Worm (Caenorhabditis elegans): Measurements from ENCODE around the gene klp-7.

The klp-7 gene

ce11 chrIII:10807956-10808355 lies 2.2 kb downstream of the klp-7 start:
- TF ChIP-seq F13C5.2 (tag; optimal IDR thresholded peaks at IDR 0.05) (peak; percentile 44), tbx-37 (GFP tag; conservative IDR thresholded peaks at IDR 0.05) (peak; percentile 30; the same call in 1 of the 2 replicates), hmbx-1 (tag; optimal IDR thresholded peaks at IDR 0.05) (no peak), tbx-11 (GFP tag; IDR thresholded peaks at IDR 0.05) (no peak), B0310.2 (tag; optimal IDR thresholded peaks at IDR 0.05) (no peak), ets-7 (tag; optimal IDR thresholded peaks at IDR 0.05) (no peak), ceh-13 (GFP tag; optimal IDR thresholded peaks at IDR 0.05) (no peak), hmg-4 (GFP tag; optimal IDR thresholded peaks at IDR 0.05) (peak; percentile 68), flt-1 (GFP tag; IDR thresholded peaks at IDR 0.05) (0 out of 2 replicates have a peak, but pooled peaks have one; percentile 6), hnd-1 (tag; optimal IDR thresholded peaks at IDR 0.05) (no peak), tra-4 (tag; optimal IDR thresholded peaks at IDR 0.05) (no peak), ceh-36 (tag; optimal IDR thresholded peaks at IDR 0.05) (no peak), ama-1 (optimal IDR thresholded peaks at IDR 0.05) (no peak), pes-1 (GFP tag; IDR thresholded peaks at IDR 0.05) (no peak), aly-1 (tag; optimal IDR thresholded peaks at IDR 0.05) (no peak), sea-1 (GFP tag; conservative IDR thresholded peaks at IDR 0.05) (no peak), scrt-1 (GFP tag; IDR thresholded peaks at IDR 0.05) (no peak)

ce11 chrIII:10808802-10809201 lies 3.1 kb downstream of the klp-7 start:
- peak; percentile 38 for TF ChIP-seq aly-1 (tag; optimal IDR thresholded peaks at IDR 0.05)
- no peak for TF ChIP-seq ets-7 (tag; optimal IDR thresholded peaks at IDR 0.05)

- TF ChIP-seq tbx-11 (GFP tag; IDR thresholded peaks at IDR 0.05) (no peak), scrt-1 (GFP tag; IDR thresholded peaks at IDR 0.05) (no peak), flt-1 (GFP tag; IDR thresholded peaks at IDR 0.05) (no peak), tbx-37 (GFP tag; conservative IDR thresholded peaks at IDR 0.05) (no peak), hmbx-1 (tag; optimal IDR thresholded peaks at IDR 0.05) (no peak), pes-1 (GFP tag; IDR thresholded peaks at IDR 0.05) (no peak), ceh-36 (tag; optimal IDR thresholded peaks at IDR 0.05) (no peak), aly-1 (tag; optimal IDR thresholded peaks at IDR 0.05) (no peak), hmg-4 (GFP tag; optimal IDR thresholded peaks at IDR 0.05) (no peak)
Observed at ce11 chrIII:10809568-10809967, 3.8 kb downstream of the klp-7 start.

- TF ChIP-seq B0310.2 (tag; optimal IDR thresholded peaks at IDR 0.05) = no peak
- no peak for TF ChIP-seq sea-1 (GFP tag; conservative IDR thresholded peaks at IDR 0.05)
- no peak for TF ChIP-seq aly-1 (tag; optimal IDR thresholded peaks at IDR 0.05)
- TF ChIP-seq flt-1 (GFP tag; IDR thresholded peaks at IDR 0.05) = no peak
- TF ChIP-seq ceh-13 (GFP tag; optimal IDR thresholded peaks at IDR 0.05) = no peak
- TF ChIP-seq F13C5.2 (tag; optimal IDR thresholded peaks at IDR 0.05) = no peak
- TF ChIP-seq scrt-1 (GFP tag; IDR thresholded peaks at IDR 0.05) = no peak
- TF ChIP-seq hnd-1 (tag; optimal IDR thresholded peaks at IDR 0.05) = no peak
- TF ChIP-seq hmg-4 (GFP tag; optimal IDR thresholded peaks at IDR 0.05) = no peak
- TF ChIP-seq tbx-37 (GFP tag; conservative IDR thresholded peaks at IDR 0.05) = no peak
- TF ChIP-seq tbx-11 (GFP tag; IDR thresholded peaks at IDR 0.05) = no peak
Observed at ce11 chrIII:10810483-10810836, 4.7 kb downstream of the klp-7 start.

ce11 chrIII:10810837-10811814 lies 5.4 kb downstream of the klp-7 start:
- TF ChIP-seq ceh-36 (tag; optimal IDR thresholded peaks at IDR 0.05) (no peak), tbx-37 (GFP tag; conservative IDR thresholded peaks at IDR 0.05) (no peak), hmg-4 (GFP tag; optimal IDR thresholded peaks at IDR 0.05) (no peak), scrt-1 (GFP tag; IDR thresholded peaks at IDR 0.05) (0 out of 2 replicates have a peak, but pooled peaks have one; percentile 48), aly-1 (tag; optimal IDR thresholded peaks at IDR 0.05) (no peak), flt-1 (GFP tag; IDR thresholded peaks at IDR 0.05) (no peak), hmbx-1 (tag; optimal IDR thresholded peaks at IDR 0.05) (no peak), pes-1 (GFP tag; IDR thresholded peaks at IDR 0.05) (peak; percentile 57), tbx-11 (GFP tag; IDR thresholded peaks at IDR 0.05) (peak; percentile 38; the same call in 1 of the 2 replicates), B0310.2 (tag; optimal IDR thresholded peaks at IDR 0.05) (no peak), hnd-1 (tag; optimal IDR thresholded peaks at IDR 0.05) (no peak), ama-1 (optimal IDR thresholded peaks at IDR 0.05) (no peak), F13C5.2 (tag; optimal IDR thresholded peaks at IDR 0.05) (no peak), tra-4 (tag; optimal IDR thresholded peaks at IDR 0.05) (no peak), sea-1 (GFP tag; conservative IDR thresholded peaks at IDR 0.05) (peak; percentile 27; the same call in 1 of the 2 replicates), ceh-13 (GFP tag; optimal IDR thresholded peaks at IDR 0.05) (no peak), ets-7 (tag; optimal IDR thresholded peaks at IDR 0.05) (no peak)

- TF ChIP-seq ceh-36 (tag; optimal IDR thresholded peaks at IDR 0.05) (peak; percentile 1), flt-1 (GFP tag; IDR thresholded peaks at IDR 0.05) (no peak), B0310.2 (tag; optimal IDR thresholded peaks at IDR 0.05) (no peak), ama-1 (optimal IDR thresholded peaks at IDR 0.05) (no peak), hmg-4 (GFP tag; optimal IDR thresholded peaks at IDR 0.05) (no peak)
Observed at ce11 chrIII:10812798-10813295, 7.1 kb downstream of the klp-7 start.

ce11 chrIII:10813886-10814285 lies 8.2 kb downstream of the klp-7 start:
- no peak for TF ChIP-seq hnd-1 (tag; optimal IDR thresholded peaks at IDR 0.05)
- no peak for TF ChIP-seq tra-4 (tag; optimal IDR thresholded peaks at IDR 0.05)
- no peak for TF ChIP-seq aly-1 (tag; optimal IDR thresholded peaks at IDR 0.05)
- TF ChIP-seq pes-1 (GFP tag; IDR thresholded peaks at IDR 0.05) = no peak
- no peak for TF ChIP-seq B0310.2 (tag; optimal IDR thresholded peaks at IDR 0.05)
- TF ChIP-seq flt-1 (GFP tag; IDR thresholded peaks at IDR 0.05) = no peak
- TF ChIP-seq scrt-1 (GFP tag; IDR thresholded peaks at IDR 0.05) = no peak
- no peak for TF ChIP-seq tbx-37 (GFP tag; conservative IDR thresholded peaks at IDR 0.05)
